Fruit fly (Drosophila melanogaster): ENCODE measurements around the gene Reph.

Reph gene

dm6 chr2L:3813255-3813875 is 10.0 kb downstream of the Reph start, which contains the start of gene CG3407 (continued):
- TF ChIP-seq Doc3 (GFP tag; IDR thresholded peaks at IDR 0.05; ENCODE audit: partially characterized antibody) (peak; percentile 37; the same call in 1 of the 3 replicates), CG14014 (GFP tag; IDR thresholded peaks at IDR 0.05) (no peak), CkIIα-i1 (GFP tag; IDR thresholded peaks at IDR 0.05) (no peak), nerfin-2 (GFP tag; IDR thresholded peaks at IDR 0.05; ENCODE audit: partially characterized antibody) (peak; percentile 54; the same call in 1 of the 2 replicates), usp (GFP tag; optimal IDR thresholded peaks at IDR 0.05) (no peak), CG16863 (GFP tag; optimal IDR thresholded peaks at IDR 0.05) (no peak), stc (GFP tag; IDR thresholded peaks at IDR 0.05) (no peak; the same call in 1 of the 2 replicates), Hmr (GFP tag; optimal IDR thresholded peaks at IDR 0.05) (peak; percentile 69), CG4328 (GFP tag; optimal IDR thresholded peaks at IDR 0.05) (no peak), CG14441 (GFP tag; IDR thresholded peaks at IDR 0.05) (no peak), Doc2 (GFP tag; IDR thresholded peaks at IDR 0.05) (no peak), gem (tag; optimal IDR thresholded peaks at IDR 0.05) (peak; percentile 36), CG10209 (GFP tag; optimal IDR thresholded peaks at IDR 0.05) (peak; percentile 26), onecut (GFP tag; IDR thresholded peaks at IDR 0.05) (peak; percentile 54), CG16779 (GFP tag; IDR thresholded peaks at IDR 0.05) (no peak), CG30403 (GFP tag; optimal IDR thresholded peaks at IDR 0.05) (peak; percentile 62), CG11398 (GFP tag; optimal IDR thresholded peaks at IDR 0.05) (no peak), CG7839 (tag; optimal IDR thresholded peaks at IDR 0.05) (no peak), nmo (GFP tag; optimal IDR thresholded peaks at IDR 0.05) (peak; percentile 48), hth (optimal IDR thresholded peaks at IDR 0.05) (no peak), trem (tag; optimal IDR thresholded peaks at IDR 0.05) (peak; percentile 62), CG12299 (tag; optimal IDR thresholded peaks at IDR 0.05) (no peak), peb (GFP tag; IDR thresholded peaks at IDR 0.05) (no peak), CG7786 (GFP tag; optimal IDR thresholded peaks at IDR 0.05) (peak; percentile 68), vvl (GFP tag; IDR thresholded peaks at IDR 0.05) (peak; percentile 44; the same call in 1 of the 2 replicates), zfh1 (GFP tag; IDR thresholded peaks at IDR 0.05) (peak; percentile 53; the same call in 2 of the 3 replicates), D19B (GFP tag; optimal IDR thresholded peaks at IDR 0.05) (no peak), tx (GFP tag; optimal IDR thresholded peaks at IDR 0.05) (peak; percentile 20), ttk (GFP tag; IDR thresholded peaks at IDR 0.05) (no peak), CG17361 (GFP tag; IDR thresholded peaks at IDR 0.05) (no peak), tap (tag; optimal IDR thresholded peaks at IDR 0.05) (no peak), Dip2 (GFP tag; IDR thresholded peaks at IDR 0.05) (no peak), CG11695 (GFP tag; IDR thresholded peaks at IDR 0.05) (no peak), en (GFP tag; optimal IDR thresholded peaks at IDR 0.05) (no peak), danr (GFP tag; IDR thresholded peaks at IDR 0.05) (no peak), Sox102F (GFP tag; optimal IDR thresholded peaks at IDR 0.05) (no peak), YL-1 (GFP tag; optimal IDR thresholded peaks at IDR 0.05) (peak; percentile 51), BtbVII (GFP tag; optimal IDR thresholded peaks at IDR 0.05) (no peak), Sin3A (optimal IDR thresholded peaks at IDR 0.05) (peak; percentile 36), NC2β (GFP tag; optimal IDR thresholded peaks at IDR 0.05) (peak; percentile 63), HLHmδ (GFP tag; optimal IDR thresholded peaks at IDR 0.05) (no peak), CG7271 (tag; optimal IDR thresholded peaks at IDR 0.05) (no peak), Fer1 (GFP tag; optimal IDR thresholded peaks at IDR 0.05) (no peak), Ets65A (GFP tag) (peak; percentile 96), CG2199 (GFP tag; IDR thresholded peaks at IDR 0.05) (peak; percentile 33; the same call in 1 of the 3 replicates), CG12744 (GFP tag; optimal IDR thresholded peaks at IDR 0.05) (no peak), psq (GFP tag; optimal IDR thresholded peaks at IDR 0.05) (no peak), Eip74EF (GFP tag; optimal IDR thresholded peaks at IDR 0.05) (peak in 1 of 2 experiments; percentile 21), Ravus (GFP tag; IDR thresholded peaks at IDR 0.05) (no peak), ash1 (GFP tag; optimal IDR thresholded peaks at IDR 0.05) (no peak), Bteb2 (GFP tag; optimal IDR thresholded peaks at IDR 0.05) (peak; percentile 28), repo (GFP tag; optimal IDR thresholded peaks at IDR 0.05) (no peak)
